Fruit fly (Drosophila melanogaster) whole organism, wandering third instar larva: ENCODE measurements around the gene Apoltp.

Experiments
- Abd-B ChIP-seq: fragments of >200 bp; optimal IDR thresholded peaks from 2 replicates; lab custom pipeline; 2017; ENCODE audit warnings: missing biosample characterization, missing genetic modification characterization
- CG32264 ChIP-seq: fragments of 200-800 bp; sonication (Bioruptor generic); optimal IDR thresholded peaks from 2 replicates; lab custom pipeline; 2016; ENCODE audit warnings: missing biosample characterization, missing genetic modification characterization
- CG9705 ChIP-seq: fragments of 200-800 bp; sonication (Bioruptor generic); optimal IDR thresholded peaks from 2 replicates; lab custom pipeline; 2018; ENCODE audit warnings: missing biosample characterization, mild to moderate bottlenecking, missing genetic modification characterization
- CrebA ChIP-seq: fragments of 200-800 bp; sonication (Bioruptor generic); optimal IDR thresholded peaks from 2 replicates; lab custom pipeline; 2016; ENCODE audit warnings: missing biosample characterization, mild to moderate bottlenecking, missing genetic modification characterization, borderline replicate concordance
- Dfd ChIP-seq: fragments of >200 bp; optimal IDR thresholded peaks from 2 replicates; lab custom pipeline; 2017; ENCODE audit warnings: missing biosample characterization, missing genetic modification characterization
- Dif ChIP-seq: fragments of 200-275, 200-300 bp; sonication (Bioruptor generic); optimal IDR thresholded peaks from 2 replicates; lab custom pipeline; 2018; ENCODE audit warnings: missing biosample characterization, missing genetic modification characterization; ENCODE audit not compliant: partially characterized antibody
- GATAd ChIP-seq: sonication (Bioruptor generic); optimal IDR thresholded peaks from 2 replicates; lab custom pipeline; 2016; ENCODE audit warnings: missing biosample characterization, missing genetic modification characterization
- HLH106 ChIP-seq: fragments of 200-800 bp; optimal IDR thresholded peaks from 3 replicates; lab custom pipeline; 2019; ENCODE audit warnings: missing biosample characterization, mild to moderate bottlenecking, missing genetic modification characterization, moderate library complexity
- Hnf4 ChIP-seq: fragments of 200-800 bp; sonication (Bioruptor generic); optimal IDR thresholded peaks from 2 replicates; lab custom pipeline; 2016; ENCODE audit warnings: missing biosample characterization, mild to moderate bottlenecking, missing genetic modification characterization
- Hr78 ChIP-seq: fragments of >200 bp; optimal IDR thresholded peaks from 2 replicates; lab custom pipeline; 2017; ENCODE audit warnings: missing biosample characterization, missing genetic modification characterization
- Hr83 ChIP-seq: fragments of 200-300 bp; sonication (Bioruptor generic); optimal IDR thresholded peaks from 2 replicates; lab custom pipeline; 2016; ENCODE audit warnings: missing biosample characterization, mild to moderate bottlenecking, missing genetic modification characterization, moderate library complexity; ENCODE audit not compliant: poor library complexity, severe bottlenecking
- Jra ChIP-seq: sonication (Bioruptor generic); optimal IDR thresholded peaks from 2 replicates; lab custom pipeline; 2016; ENCODE audit warnings: missing biosample characterization, missing genetic modification characterization
- Mio ChIP-seq: sonication (Bioruptor generic); optimal IDR thresholded peaks from 2 replicates; lab custom pipeline; 2016; ENCODE audit warnings: missing biosample characterization, missing genetic modification characterization
- Myc ChIP-seq: fragments of >200 bp; optimal IDR thresholded peaks from 2 replicates; lab custom pipeline; 2017
- N ChIP-seq: fragments of >200 bp; optimal IDR thresholded peaks from 2 replicates; lab custom pipeline; 2018; ENCODE audit warnings: missing biosample characterization, missing external identifiers, missing genetic modification characterization
- OdsH ChIP-seq: fragments of 200-800 bp; sonication (Bioruptor generic); optimal IDR thresholded peaks from 2 replicates; lab custom pipeline; 2016; ENCODE audit warnings: missing biosample characterization, mild to moderate bottlenecking, missing genetic modification characterization
- Rel ChIP-seq, 2 experiments: fragments of 200-800 bp; sonication (Bioruptor generic) in 1 of 2; optimal IDR thresholded peaks; 2 replicates in 1 of 2; 3 replicates in 1 of 2; lab custom pipeline; 2016 to 2019; ENCODE audit warnings: mild to moderate bottlenecking in 2 of 2, missing biosample characterization in 2 of 2, missing genetic modification characterization in 2 of 2, moderate library complexity in 1 of 2
- Sp1 ChIP-seq: fragments of 200-800 bp; sonication (Bioruptor generic); optimal IDR thresholded peaks from 3 replicates; lab custom pipeline; 2019; ENCODE audit warnings: missing biosample characterization, mild to moderate bottlenecking, missing genetic modification characterization, moderate library complexity
- Vsx2 ChIP-seq: fragments of 200-300, 225-300 bp; sonication (Bioruptor generic); optimal IDR thresholded peaks from 2 replicates; lab custom pipeline; 2018; ENCODE audit warnings: missing biosample characterization, missing genetic modification characterization; ENCODE audit not compliant: partially characterized antibody
- br ChIP-seq: fragments of 200-800 bp; sonication (Bioruptor generic); optimal IDR thresholded peaks from 2 replicates; lab custom pipeline; 2016; ENCODE audit warnings: missing biosample characterization, missing genetic modification characterization
- brk ChIP-seq: fragments of 200-800 bp; sonication (Bioruptor generic); optimal IDR thresholded peaks from 2 replicates; lab custom pipeline; 2016; ENCODE audit warnings: missing biosample characterization, mild to moderate bottlenecking, missing genetic modification characterization
- dl ChIP-seq, 2 experiments: fragments of 175-275, 200-275 bp in 1 of 2; fragments of 200-275 bp in 1 of 2; sonication (Bioruptor generic); optimal IDR thresholded peaks; lab custom pipeline; 2018; ENCODE audit warnings: mild to moderate bottlenecking in 2 of 2, missing biosample characterization in 2 of 2, missing genetic modification characterization in 2 of 2, moderate library complexity in 2 of 2; ENCODE audit not compliant: partially characterized antibody in 2 of 2, insufficient read depth in 1 of 2
- dmrt93B ChIP-seq: fragments of 200-800 bp; sonication (Bioruptor generic); optimal IDR thresholded peaks from 2 replicates; lab custom pipeline; 2018; ENCODE audit warnings: missing biosample characterization, mild to moderate bottlenecking, missing genetic modification characterization
- dsf ChIP-seq: sonication (Bioruptor generic); optimal IDR thresholded peaks from 2 replicates; lab custom pipeline; 2016; ENCODE audit warnings: missing biosample characterization, missing genetic modification characterization, borderline replicate concordance
- ey ChIP-seq: fragments of 200-800 bp; sonication (Bioruptor generic); optimal IDR thresholded peaks from 2 replicates; lab custom pipeline; 2016; ENCODE audit warnings: missing biosample characterization, missing genetic modification characterization
- foxo ChIP-seq, 2 experiments: fragments of 200-800 bp; sonication (Bioruptor generic); optimal IDR thresholded peaks; 2 replicates in 1 of 2; 3 replicates in 1 of 2; lab custom pipeline; 2016 to 2017; ENCODE audit warnings: missing biosample characterization in 2 of 2, missing genetic modification characterization in 2 of 2
- fru ChIP-seq: fragments of 200-800 bp; sonication (Bioruptor generic); optimal IDR thresholded peaks from 3 replicates; lab custom pipeline; 2016; ENCODE audit warnings: missing biosample characterization, mild to moderate bottlenecking, missing genetic modification characterization
- h ChIP-seq: fragments of 200-800 bp; sonication (Bioruptor generic); optimal IDR thresholded peaks from 3 replicates; lab custom pipeline; 2016; ENCODE audit warnings: missing biosample characterization, mild to moderate bottlenecking, missing genetic modification characterization
- jim ChIP-seq: fragments of 175-275, 200-325 bp; sonication (Bioruptor generic); optimal IDR thresholded peaks from 2 replicates; lab custom pipeline; 2016; ENCODE audit warnings: missing biosample characterization, mild to moderate bottlenecking, missing genetic modification characterization
- lola ChIP-seq: fragments of >200 bp; optimal IDR thresholded peaks from 2 replicates; lab custom pipeline; 2017; ENCODE audit warnings: missing biosample characterization, missing genetic modification characterization
- pan ChIP-seq: fragments of >200 bp; optimal IDR thresholded peaks from 2 replicates; lab custom pipeline; 2017
- psq ChIP-seq: fragments of 200-800 bp; sonication (Bioruptor generic); optimal IDR thresholded peaks from 3 replicates; lab custom pipeline; 2017; ENCODE audit warnings: missing biosample characterization, mild to moderate bottlenecking, missing genetic modification characterization, moderate library complexity
- rgr ChIP-seq: fragments of 200-800 bp; sonication (Bioruptor generic); optimal IDR thresholded peaks from 3 replicates; lab custom pipeline; 2016; ENCODE audit warnings: missing biosample characterization, mild to moderate bottlenecking, missing genetic modification characterization
- sage ChIP-seq: fragments of 200-800 bp; sonication (Bioruptor generic); optimal IDR thresholded peaks from 2 replicates; lab custom pipeline; 2016; ENCODE audit warnings: missing biosample characterization, mild to moderate bottlenecking, missing genetic modification characterization
- sv ChIP-seq: fragments of 200-800 bp; sonication (Bioruptor generic); optimal IDR thresholded peaks from 3 replicates; lab custom pipeline; 2016; ENCODE audit warnings: missing biosample characterization, missing genetic modification characterization
- tai ChIP-seq: sonication (Bioruptor generic); optimal IDR thresholded peaks from 2 replicates; lab custom pipeline; 2016; ENCODE audit warnings: missing biosample characterization, missing genetic modification characterization
- usp ChIP-seq: fragments of >200 bp; optimal IDR thresholded peaks from 2 replicates; lab custom pipeline; 2017; ENCODE audit warnings: missing biosample characterization, missing genetic modification characterization
- woc ChIP-seq: sonication (Bioruptor generic); optimal IDR thresholded peaks from 2 replicates; lab custom pipeline; 2016; ENCODE audit warnings: missing biosample characterization, mild to moderate bottlenecking, missing genetic modification characterization

Gene Apoltp

DNA sequence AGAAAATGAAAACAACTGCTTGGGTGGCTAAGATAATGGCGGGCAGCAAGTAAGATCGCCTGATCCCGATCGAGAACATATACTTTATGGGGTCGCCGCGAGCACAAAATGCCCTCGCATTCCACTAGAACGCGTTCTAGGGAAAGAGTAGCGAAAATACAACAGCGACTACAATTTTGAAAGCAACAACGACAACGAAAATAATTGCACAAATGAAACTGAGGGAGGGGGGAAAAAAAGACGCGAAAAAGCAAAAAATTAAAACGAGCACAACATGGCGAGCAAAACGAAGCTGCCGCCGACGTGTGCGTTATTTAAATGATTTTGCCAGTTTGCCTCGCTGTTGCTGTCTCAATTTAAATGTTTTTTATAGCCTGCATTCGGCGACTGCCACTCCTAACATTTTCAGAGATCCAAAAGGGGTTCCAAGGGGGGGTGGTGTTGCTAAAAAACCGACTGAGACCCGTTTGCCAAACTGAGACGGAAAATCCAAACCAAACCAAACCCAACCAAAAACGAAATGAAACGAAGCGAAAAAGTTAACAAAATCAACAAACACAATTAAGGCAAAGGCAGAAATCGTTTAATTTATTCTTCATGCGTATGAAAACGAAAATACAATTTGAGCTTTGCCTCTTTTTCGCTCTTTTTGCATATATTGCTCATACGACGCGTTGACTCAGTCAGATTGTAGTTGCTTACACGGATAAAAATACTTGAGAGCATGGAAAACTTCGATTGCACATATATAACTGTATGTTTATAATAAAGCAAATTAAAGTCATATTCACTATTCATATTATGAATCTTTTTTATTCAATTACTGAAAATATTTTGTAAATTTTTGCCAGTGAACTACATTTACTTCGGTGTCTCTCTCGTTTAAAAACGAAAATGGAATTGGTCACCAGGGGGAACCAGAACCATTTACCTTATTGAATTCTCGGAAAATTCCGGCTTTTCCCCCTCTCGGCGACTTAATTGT lies 58.7 kb downstream of the Apoltp start:
- TF ChIP-seq HLH106 (peak; percentile 63), Sp1 (GFP tag; lab: Kevin White, UChicago) (peak; percentile 54), ey (GFP tag; lab: Kevin White, UChicago) (peak; percentile 67), usp (GFP tag; lab: Kevin White, UChicago) (no peak), dmrt93B (GFP tag; lab: Kevin White, UChicago) (peak; percentile 25), jim (GFP tag; lab: Kevin White, UChicago) (peak; percentile 96), tai (GFP tag; lab: Kevin White, UChicago) (no peak), CG32264 (GFP tag; lab: Kevin White, UChicago) (no peak), Rel (GFP tag; optimal IDR thresholded peaks at IDR 0.05; lab: Kevin White, UChicago) (no peak), Rel (tag; optimal IDR thresholded peaks at IDR 0.05; lab: Kevin White, UChicago) (no peak), Myc (lab: Kevin White, UChicago) (no peak), Dfd (GFP tag; lab: Kevin White, UChicago) (no peak), sage (no peak), rgr (peak; percentile 74), psq (GFP tag; lab: Kevin White, UChicago) (peak; percentile 64), OdsH (GFP tag; lab: Kevin White, UChicago) (peak; percentile 76), woc (GFP tag; lab: Kevin White, UChicago) (no peak), h (GFP tag; lab: Kevin White, UChicago) (peak; percentile 68), dsf (GFP tag; lab: Kevin White, UChicago) (no peak), CG9705 (no peak), brk (GFP tag; lab: Kevin White, UChicago) (peak; percentile 46), Hr78 (GFP tag; lab: Kevin White, UChicago) (no peak), Dif (no peak), br (GFP tag; lab: Kevin White, UChicago) (peak; percentile 30), CrebA (GFP tag; lab: Kevin White, UChicago) (no peak), sv (peak; percentile 57), lola (GFP tag; lab: Kevin White, UChicago) (no peak), Vsx2 (GFP tag; lab: Kevin White, UChicago) (no peak), Hr83 (GFP tag; lab: Kevin White, UChicago) (no peak), foxo (GFP tag; optimal IDR thresholded peaks at IDR 0.05; lab: Kevin White, UChicago) (peak in 1 of 2 experiments; percentile 76), Jra (peak; percentile 8), GATAd (no peak), fru (GFP tag; lab: Kevin White, UChicago) (peak; percentile 69), dl (GFP tag; optimal IDR thresholded peaks at IDR 0.05; lab: Kevin White, UChicago; ENCODE audit: insufficient read depth in 1 of 2, partially characterized antibody in 2 of 2) (no peak), N (GFP tag; lab: Kevin White, UChicago) (no peak), pan (lab: Kevin White, UChicago) (no peak), Abd-B (GFP tag; lab: Kevin White, UChicago) (no peak), Hnf4 (GFP tag; lab: Kevin White, UChicago) (peak; percentile 55), Mio (no peak)
- TF ChIP-seq, all 38 proteins: peak for 16
